Worm (Caenorhabditis elegans) whole organism, L4 larva: Measurements from ENCODE around the gene ama-1.

Experiments used
- F26F4.8 ChIP-seq: fragments of 200-800 bp; sonication (Bioruptor generic); conservative IDR thresholded peaks from 2 replicates; pipeline ENCODE4 v1.3.6; 2022; ENCODE audit warnings: missing genetic modification characterization, missing compliant biosample characterization
- F37D6.2 ChIP-seq: sonication (generic microtip); optimal IDR thresholded peaks from 2 replicates; lab custom pipeline; 2016; ENCODE audit warnings: mild to moderate bottlenecking, missing genetic modification characterization, missing compliant biosample characterization
- F44E2.7 ChIP-seq: fragments of 200-800 bp; sonication (Bioruptor generic); IDR thresholded peaks from 2 replicates; pipeline ENCODE4 v2.1.2; 2022; ENCODE audit warnings: missing genetic modification characterization, missing compliant biosample characterization
- T20F7.1 ChIP-seq: fragments of 200-800 bp; sonication (Bioruptor generic); optimal IDR thresholded peaks from 2 replicates; lab custom pipeline; 2018; ENCODE audit warnings: mild to moderate bottlenecking, missing genetic modification characterization, missing compliant biosample characterization
- Y105C5A.15 ChIP-seq: fragments of 200-800 bp; sonication (Bioruptor generic); IDR thresholded peaks from 2 replicates; pipeline ENCODE4 v1.3.6; 2022; ENCODE audit warnings: missing genetic modification characterization, missing compliant biosample characterization
- Y48G9A.11 ChIP-seq: fragments of 200-800 bp; sonication (Bioruptor generic); IDR thresholded peaks from 2 replicates; pipeline ENCODE4 v1.3.6; 2022; ENCODE audit warnings: missing genetic modification reagents, missing genetic modification characterization, missing compliant biosample characterization
- Y5F2A.4 ChIP-seq: fragments of 200-800 bp; sonication (Bioruptor generic); optimal IDR thresholded peaks from 2 replicates; lab custom pipeline; 2018; ENCODE audit warnings: mild to moderate bottlenecking, missing genetic modification characterization, missing compliant biosample characterization
- ZK337.2 ChIP-seq: fragments of 200-800 bp; sonication (Bioruptor generic); IDR thresholded peaks from 2 replicates; pipeline ENCODE4 v1.3.6; 2022; ENCODE audit warnings: missing genetic modification reagents, missing genetic modification characterization, missing compliant biosample characterization
- arid-1 ChIP-seq: fragments of 200-800 bp; sonication (Bioruptor generic); conservative IDR thresholded peaks from 2 replicates; pipeline ENCODE4 v1.3.6; 2022; ENCODE audit warnings: missing genetic modification reagents, missing genetic modification characterization, missing compliant biosample characterization
- ceh-44 ChIP-seq: fragments of 200-800 bp; sonication (Bioruptor generic); IDR thresholded peaks from 2 replicates; pipeline ENCODE4 v1.3.6; 2022; ENCODE audit warnings: missing genetic modification reagents, missing genetic modification characterization, missing compliant biosample characterization
- ceh-82 ChIP-seq: sonication (generic microtip); optimal IDR thresholded peaks from 2 replicates; lab custom pipeline; 2017; ENCODE audit warnings: missing biosample characterization, missing genetic modification characterization
- ces-1 ChIP-seq: fragments of 150-350 bp; sonication (generic microtip); optimal IDR thresholded peaks from 4 replicates; lab custom pipeline; 2014; ENCODE audit warnings: missing biosample characterization, missing genetic modification reagents, missing genetic modification characterization
- ctbp-1 ChIP-seq: fragments of 200-800 bp; sonication (Bioruptor generic); IDR thresholded peaks from 2 replicates; pipeline ENCODE4 v1.3.6; 2022; ENCODE audit warnings: missing genetic modification reagents, missing genetic modification characterization, missing compliant biosample characterization
- daf-12 ChIP-seq: fragments of 150-350 bp; optimal IDR thresholded peaks from 2 replicates; lab custom pipeline; 2014; ENCODE audit warnings: missing biosample characterization, missing genetic modification reagents, missing genetic modification characterization
- daf-8 ChIP-seq: fragments of 200-800 bp; sonication (Bioruptor generic); IDR thresholded peaks from 2 replicates; pipeline ENCODE4 v1.3.6; 2022; ENCODE audit warnings: missing genetic modification characterization, missing compliant biosample characterization
- dpl-1 ChIP-seq: fragments of 150-350 bp; optimal IDR thresholded peaks from 2 replicates; lab custom pipeline; 2014; ENCODE audit warnings: missing biosample characterization, missing genetic modification reagents, missing genetic modification characterization
- dve-1 ChIP-seq: sonication (generic microtip); optimal IDR thresholded peaks from 2 replicates; lab custom pipeline; 2017; ENCODE audit warnings: antibody characterized with exemption, mild to moderate bottlenecking, missing genetic modification characterization, missing compliant biosample characterization; ENCODE audit not compliant: insufficient read depth
- egl-43 ChIP-seq: fragments of 200-800 bp; sonication (Bioruptor generic); IDR thresholded peaks from 2 replicates; pipeline ENCODE4 v1.3.6; 2022; ENCODE audit warnings: missing genetic modification reagents, missing genetic modification characterization, missing compliant biosample characterization
- gei-8 ChIP-seq: fragments of 200-800 bp; sonication (Bioruptor generic); optimal IDR thresholded peaks from 2 replicates; lab custom pipeline; 2018; ENCODE audit warnings: mild to moderate bottlenecking, missing genetic modification characterization, missing compliant biosample characterization
- hif-1 ChIP-seq, 2 experiments: sonication (generic microtip); optimal IDR thresholded peaks; 2 replicates each; lab custom pipeline; 2016 to 2017; ENCODE audit warnings: missing compliant biosample characterization in 2 of 2, missing genetic modification characterization in 2 of 2, missing genetic modification reagents in 2 of 2, missing genotype in 2 of 2, mild to moderate bottlenecking in 1 of 2
- hlh-11 ChIP-seq: fragments of 200-800 bp; sonication (Bioruptor generic); optimal IDR thresholded peaks from 2 replicates; lab custom pipeline; 2018; ENCODE audit warnings: mild to moderate bottlenecking, missing genetic modification characterization, missing compliant biosample characterization
- hmg-1.1 ChIP-seq: fragments of 200-800 bp; sonication (Bioruptor generic); IDR thresholded peaks from 2 replicates; pipeline ENCODE4 v1.3.6; 2022; ENCODE audit warnings: missing genetic modification reagents, missing genetic modification characterization, missing compliant biosample characterization
- lin-1 ChIP-seq: fragments of 200-800 bp; sonication (Bioruptor generic); IDR thresholded peaks from 2 replicates; pipeline ENCODE4 v1.3.6; 2022; ENCODE audit warnings: missing genetic modification reagents, missing genetic modification characterization, missing compliant biosample characterization
- lin-13 ChIP-seq: fragments of 150-350 bp; optimal IDR thresholded peaks from 2 replicates; lab custom pipeline; 2014; ENCODE audit warnings: missing biosample characterization, missing genetic modification reagents, missing genetic modification characterization
- lin-15B ChIP-seq: fragments of 150-350 bp; sonication (generic microtip); optimal IDR thresholded peaks from 3 replicates; lab custom pipeline; 2014; ENCODE audit warnings: missing biosample characterization, missing genetic modification characterization
- lin-29 ChIP-seq: fragments of 200-800 bp; sonication (Bioruptor generic); IDR thresholded peaks from 2 replicates; pipeline ENCODE4 v1.3.6; 2022; ENCODE audit warnings: missing genetic modification reagents, missing genetic modification characterization, missing compliant biosample characterization
- lin-38 ChIP-seq: fragments of 200-800 bp; sonication (Bioruptor generic); IDR thresholded peaks from 2 replicates; pipeline ENCODE4 v1.3.6; 2022; ENCODE audit warnings: missing genetic modification reagents, missing genetic modification characterization, missing compliant biosample characterization
- lin-39 ChIP-seq: fragments of 150-350 bp; optimal IDR thresholded peaks from 2 replicates; lab custom pipeline; 2014; ENCODE audit warnings: missing biosample characterization, missing genetic modification reagents, missing genetic modification characterization
- lir-3 ChIP-seq: sonication (generic microtip); optimal IDR thresholded peaks from 2 replicates; lab custom pipeline; 2016; ENCODE audit warnings: mild to moderate bottlenecking, missing genetic modification characterization, missing compliant biosample characterization
- madf-9 ChIP-seq: fragments of 200-800 bp; sonication (Bioruptor generic); conservative IDR thresholded peaks from 2 replicates; pipeline ENCODE4 v1.3.6; 2022; ENCODE audit warnings: missing genetic modification reagents, missing genetic modification characterization, missing compliant biosample characterization
- mdl-1 ChIP-seq, 2 experiments: fragments of 150-350 bp in 1 of 2; sonication (generic microtip) in 1 of 2; optimal IDR thresholded peaks; 2 replicates each; lab custom pipeline; 2014 to 2017; ENCODE audit warnings: missing biosample characterization in 2 of 2, missing genetic modification characterization in 2 of 2
- mxl-3 ChIP-seq: fragments of 200-800 bp; sonication (Bioruptor generic); optimal IDR thresholded peaks from 2 replicates; lab custom pipeline; 2018; ENCODE audit warnings: mild to moderate bottlenecking, missing genetic modification characterization, missing compliant biosample characterization
- nhr-10 ChIP-seq: fragments of 150-350 bp; optimal IDR thresholded peaks from 2 replicates; lab custom pipeline; 2014; ENCODE audit warnings: missing biosample characterization, missing genetic modification characterization
- nhr-111 ChIP-seq: fragments of 200-800 bp; sonication (Bioruptor generic); optimal IDR thresholded peaks from 2 replicates; lab custom pipeline; 2018; ENCODE audit warnings: mild to moderate bottlenecking, missing genetic modification characterization, missing compliant biosample characterization
- nhr-237 ChIP-seq: sonication (generic microtip); optimal IDR thresholded peaks from 2 replicates; lab custom pipeline; 2017; ENCODE audit warnings: missing biosample characterization, missing genetic modification characterization
- nhr-28 ChIP-seq: fragments of 150-350 bp; optimal IDR thresholded peaks from 2 replicates; lab custom pipeline; 2014; ENCODE audit warnings: missing biosample characterization, missing genetic modification characterization
- nhr-42 ChIP-seq: fragments of 200-800 bp; sonication (Bioruptor generic); IDR thresholded peaks from 2 replicates; pipeline ENCODE4 v1.3.6; 2022; ENCODE audit warnings: missing genetic modification characterization, missing compliant biosample characterization
- nhr-6 ChIP-seq: fragments of 150-350 bp; optimal IDR thresholded peaks from 2 replicates; lab custom pipeline; 2014; ENCODE audit warnings: missing biosample characterization, missing genetic modification characterization
- nhr-76 ChIP-seq: fragments of 150-350 bp; optimal IDR thresholded peaks from 2 replicates; lab custom pipeline; 2014; ENCODE audit warnings: missing biosample characterization, missing genetic modification characterization
- php-3 ChIP-seq: fragments of 200-800 bp; sonication (Bioruptor generic); IDR thresholded peaks from 2 replicates; pipeline ENCODE4 v1.3.6; 2022; ENCODE audit warnings: missing genetic modification reagents, missing genetic modification characterization, missing compliant biosample characterization
- rbr-2 ChIP-seq: sonication (generic microtip); optimal IDR thresholded peaks from 2 replicates; lab custom pipeline; 2016; ENCODE audit warnings: missing genotype, missing genetic modification characterization, missing compliant biosample characterization
- saeg-2 ChIP-seq: fragments of 200-800 bp; sonication (Bioruptor generic); IDR thresholded peaks from 2 replicates; pipeline ENCODE4 v1.3.6; 2022; ENCODE audit warnings: missing genetic modification reagents, missing genetic modification characterization, missing compliant biosample characterization
- set-16 ChIP-seq: fragments of 200-800 bp; sonication (Bioruptor generic); IDR thresholded peaks from 2 replicates; pipeline ENCODE4 v1.3.6; 2022; ENCODE audit warnings: missing genetic modification reagents, missing genetic modification characterization, missing compliant biosample characterization
- skn-1 ChIP-seq: fragments of 150-350 bp; optimal IDR thresholded peaks from 2 replicates; lab custom pipeline; 2014; ENCODE audit warnings: missing biosample characterization, missing genetic modification characterization
- unc-130 ChIP-seq: sonication (generic microtip); optimal IDR thresholded peaks from 2 replicates; lab custom pipeline; 2016; ENCODE audit warnings: missing genetic modification reagents, missing genetic modification characterization, missing compliant biosample characterization
- unc-39 ChIP-seq: sonication (generic microtip); optimal IDR thresholded peaks from 2 replicates; lab custom pipeline; 2017; ENCODE audit warnings: missing biosample characterization, missing genetic modification characterization
- unc-62 ChIP-seq, 3 experiments: fragments of 150-350 bp in 1 of 3; sonication (generic microtip); optimal IDR thresholded peaks in 2 of 3; peaks in 1 of 3; 1 replicate in 1 of 3; 2 replicates in 2 of 3; lab custom pipeline; 2014 to 2017; ENCODE audit warnings: missing biosample characterization in 3 of 3, missing genetic modification characterization in 3 of 3, missing genetic modification reagents in 3 of 3, missing genotype in 1 of 3
- zag-1 ChIP-seq: fragments of 150-350 bp; optimal IDR thresholded peaks from 2 replicates; lab custom pipeline; 2014; ENCODE audit warnings: missing biosample characterization, missing genetic modification characterization
- zfp-3 ChIP-seq: fragments of 200-800 bp; sonication (Bioruptor generic); conservative IDR thresholded peaks from 2 replicates; pipeline ENCODE4 v1.3.6; 2022; ENCODE audit warnings: missing genetic modification reagents, missing genetic modification characterization, missing compliant biosample characterization
- zip-2 ChIP-seq: fragments of 150-350 bp; optimal IDR thresholded peaks from 2 replicates; lab custom pipeline; 2014; ENCODE audit warnings: missing biosample characterization, missing genetic modification characterization

The ama-1 gene

ce11 chrIV:4216099-4216894 is 31.6 kb upstream of the ama-1 start (continued):
- TF ChIP-seq zag-1 (tag; lab: Kevin White, UChicago) (no peak), hif-1 (tag; optimal IDR thresholded peaks at IDR 0.05; lab: Kevin White, UChicago) (peak; percentile 55 to 71), gei-8 (GFP tag; lab: Kevin White, UChicago) (no peak), nhr-10 (tag; lab: Kevin White, UChicago) (no peak), lin-29 (no peak), set-16 (GFP tag; lab: Robert Waterston, UW) (peak; percentile 84), F26F4.8 (GFP tag; lab: Robert Waterston, UW) (no peak), nhr-237 (tag; lab: Kevin White, UChicago) (no peak), nhr-42 (no peak), lin-1 (GFP tag; lab: Robert Waterston, UW) (no peak), hlh-11 (tag; lab: Kevin White, UChicago) (peak; percentile 62), T20F7.1 (GFP tag; lab: Kevin White, UChicago) (no peak), dpl-1 (GFP tag; lab: Kevin White, UChicago) (no peak), rbr-2 (tag; lab: Kevin White, UChicago) (no peak), unc-62 (GFP tag; optimal IDR thresholded peaks at IDR 0.05 in 1 of 2; lab: Kevin White, UChicago) (peak in 1 of 2 experiments; percentile 74), unc-62 (tag; optimal IDR thresholded peaks at IDR 0.05; lab: Kevin White, UChicago) (no peak), lin-39 (tag; lab: Kevin White, UChicago) (no peak), madf-9 (GFP tag; lab: Robert Waterston, UW) (no peak), ceh-44 (GFP tag; lab: Robert Waterston, UW) (no peak), arid-1 (no peak), unc-130 (GFP tag; lab: Kevin White, UChicago) (no peak), lin-38 (GFP tag; lab: Robert Waterston, UW) (no peak), nhr-76 (no peak), zip-2 (no peak), Y105C5A.15 (no peak), php-3 (GFP tag; lab: Robert Waterston, UW) (no peak), dve-1 (tag; lab: Kevin White, UChicago) (peak; percentile 47), nhr-6 (no peak), ces-1 (no peak), ZK337.2 (GFP tag; lab: Robert Waterston, UW) (no peak), nhr-28 (peak; percentile 86), zfp-3 (GFP tag; lab: Robert Waterston, UW) (no peak), mxl-3 (GFP tag; lab: Kevin White, UChicago) (peak; percentile 22), lin-15B (tag; lab: Kevin White, UChicago) (no peak), saeg-2 (GFP tag; lab: Robert Waterston, UW) (no peak), unc-39 (tag; lab: Kevin White, UChicago) (no peak), hmg-1.1 (GFP tag; lab: Robert Waterston, UW) (no peak), nhr-111 (no peak), mdl-1 (tag; optimal IDR thresholded peaks at IDR 0.05; lab: Kevin White, UChicago) (peak in 1 of 2 experiments; percentile 66), Y5F2A.4 (GFP tag; lab: Kevin White, UChicago) (no peak), lin-13 (GFP tag; lab: Kevin White, UChicago) (no peak), skn-1 (tag; lab: Kevin White, UChicago) (no peak), F44E2.7 (GFP tag; lab: Robert Waterston, UW) (0 out of 2 replicates have a peak, but pooled peaks have one; percentile 4), daf-12 (tag; lab: Kevin White, UChicago) (no peak), egl-43 (GFP tag; lab: Robert Waterston, UW) (no peak), ctbp-1 (GFP tag; lab: Robert Waterston, UW) (no peak), F37D6.2 (tag; lab: Kevin White, UChicago) (no peak), Y48G9A.11 (GFP tag; lab: Robert Waterston, UW) (no peak), daf-8 (GFP tag; lab: Robert Waterston, UW) (no peak), lir-3 (tag; lab: Kevin White, UChicago) (no peak), ceh-82 (no peak)
